Fruit fly (Drosophila melanogaster) whole organism, embryonic: ENCODE results near the gene drongo.
A peak's percentile ranks its signal among the peaks of the same experiment; 100 is the strongest.

Experiments used
- Bdp1 ChIP-seq: fragments of 200-800 bp; sonication (Bioruptor generic); optimal IDR thresholded peaks from 3 replicates; lab custom pipeline; 2016; ENCODE audit warnings: missing biosample characterization, missing genetic modification characterization
- CG10147 ChIP-seq: fragments of 200-800 bp; sonication (Bioruptor generic); optimal IDR thresholded peaks from 2 replicates; lab custom pipeline; 2019; ENCODE audit warnings: missing biosample characterization, mild to moderate bottlenecking, missing genetic modification characterization, moderate library complexity
- CG10274 ChIP-seq: fragments of 200-800 bp; sonication (Bioruptor generic); optimal IDR thresholded peaks from 3 replicates; lab custom pipeline; 2017; ENCODE audit warnings: missing biosample characterization, mild to moderate bottlenecking, missing genetic modification characterization
- CG11723 ChIP-seq: fragments of 200-800 bp; sonication (Bioruptor generic); optimal IDR thresholded peaks from 2 replicates; lab custom pipeline; 2017; ENCODE audit warnings: missing biosample characterization, mild to moderate bottlenecking, missing genetic modification characterization
- CG12155 ChIP-seq: fragments of 200-800 bp; sonication (Bioruptor generic); optimal IDR thresholded peaks from 3 replicates; lab custom pipeline; 2016; ENCODE audit warnings: missing biosample characterization, missing genetic modification characterization
- CG12391 ChIP-seq: fragments of 200-800 bp; sonication (Bioruptor generic); optimal IDR thresholded peaks from 3 replicates; lab custom pipeline; 2018; ENCODE audit warnings: missing biosample characterization, mild to moderate bottlenecking, missing genetic modification characterization, moderate library complexity
- CG13624 ChIP-seq: fragments of 200-800 bp; sonication (Bioruptor generic); optimal IDR thresholded peaks from 2 replicates; lab custom pipeline; 2016; ENCODE audit warnings: missing biosample characterization, missing genetic modification characterization
- CG13894 ChIP-seq: fragments of 200-800 bp; sonication (Bioruptor generic); optimal IDR thresholded peaks from 3 replicates; lab custom pipeline; 2018; ENCODE audit warnings: missing biosample characterization, mild to moderate bottlenecking, missing genetic modification characterization, moderate library complexity
- CG14710 ChIP-seq: fragments of 200-800 bp; sonication (Bioruptor generic); optimal IDR thresholded peaks from 3 replicates; lab custom pipeline; 2019; ENCODE audit warnings: missing biosample characterization, mild to moderate bottlenecking, missing genetic modification characterization, moderate library complexity
- CG1647 ChIP-seq: fragments of 200-800 bp; sonication (Bioruptor generic); optimal IDR thresholded peaks from 3 replicates; lab custom pipeline; 2016; ENCODE audit warnings: missing biosample characterization, missing genetic modification characterization
- CG16779 ChIP-seq: fragments of 200-800 bp; sonication (Bioruptor generic); IDR thresholded peaks from 2 replicates; pipeline ENCODE4 v1.3.6; 2022; ENCODE audit warnings: missing biosample characterization, missing genetic modification characterization
- CG2120 ChIP-seq: fragments of 200-800 bp; sonication (Bioruptor generic); optimal IDR thresholded peaks from 3 replicates; lab custom pipeline; 2016; ENCODE audit warnings: missing biosample characterization, missing genetic modification characterization
- CG2202 ChIP-seq: fragments of 200-800 bp; sonication (Bioruptor generic); optimal IDR thresholded peaks from 2 replicates; lab custom pipeline; 2018; ENCODE audit warnings: missing biosample characterization, mild to moderate bottlenecking, missing genetic modification characterization
- CG30020 ChIP-seq: fragments of 200-800 bp; optimal IDR thresholded peaks from 2 replicates; lab custom pipeline; 2019; ENCODE audit warnings: missing biosample characterization, mild to moderate bottlenecking, missing genetic modification characterization, moderate library complexity
- CG34376 ChIP-seq: fragments of 200-800 bp; sonication (Bioruptor generic); optimal IDR thresholded peaks from 2 replicates; lab custom pipeline; 2018; ENCODE audit warnings: missing biosample characterization, mild to moderate bottlenecking, missing genetic modification characterization
- CG34422 ChIP-seq: fragments of 200-800 bp; sonication (Bioruptor generic); IDR thresholded peaks from 3 replicates; pipeline ENCODE4 v1.3.6; 2022; ENCODE audit warnings: missing biosample characterization, missing genetic modification characterization
- CG4617 ChIP-seq: fragments of 200-800 bp; sonication (Bioruptor generic); optimal IDR thresholded peaks from 3 replicates; lab custom pipeline; 2016; ENCODE audit warnings: missing biosample characterization, missing genetic modification characterization, borderline replicate concordance
- CG9215 ChIP-seq: fragments of 200-800 bp; sonication (Bioruptor generic); IDR thresholded peaks from 2 replicates; pipeline ENCODE4 v1.3.6; 2022; ENCODE audit warnings: missing biosample characterization, missing genetic modification characterization
- ERR ChIP-seq: fragments of 200-800 bp; sonication (Bioruptor generic); optimal IDR thresholded peaks from 2 replicates; lab custom pipeline; 2016; ENCODE audit warnings: missing biosample characterization, missing genetic modification characterization
- H15 ChIP-seq: fragments of 200-800 bp; sonication (Bioruptor generic); IDR thresholded peaks from 3 replicates; pipeline ENCODE4 v1.3.6; 2022; ENCODE audit warnings: missing biosample characterization, missing genetic modification characterization
- H2.0 ChIP-seq: fragments of 200-800 bp; sonication (Bioruptor generic); IDR thresholded peaks from 2 replicates; pipeline ENCODE4 v1.3.6; 2022; ENCODE audit warnings: missing biosample characterization, missing genetic modification characterization
- HLH3B ChIP-seq: fragments of 200-800 bp; sonication (Bioruptor generic); IDR thresholded peaks from 2 replicates; pipeline ENCODE4 v1.3.6; 2022; ENCODE audit warnings: missing biosample characterization, missing genetic modification characterization
- Hmr ChIP-seq: fragments of 200-800 bp; sonication (Bioruptor generic); optimal IDR thresholded peaks from 3 replicates; lab custom pipeline; 2017; ENCODE audit warnings: mild to moderate bottlenecking, missing biosample characterization, missing genetic modification reagents, missing genetic modification characterization
- Hr51 ChIP-seq, 2 experiments: fragments of 200-800 bp; sonication (Bioruptor generic); optimal IDR thresholded peaks; 2 replicates in 1 of 2; 3 replicates in 1 of 2; lab custom pipeline; 2016 to 2018; ENCODE audit warnings: missing biosample characterization in 2 of 2, missing genetic modification characterization in 2 of 2, mild to moderate bottlenecking in 1 of 2, moderate library complexity in 1 of 2
- Hsf ChIP-seq: fragments of 200-800 bp; sonication (Bioruptor generic); optimal IDR thresholded peaks from 3 replicates; lab custom pipeline; 2016; ENCODE audit warnings: missing biosample characterization, missing genetic modification characterization
- Lhr ChIP-seq: fragments of 200-800 bp; sonication (Bioruptor generic); optimal IDR thresholded peaks from 3 replicates; lab custom pipeline; 2017; ENCODE audit warnings: mild to moderate bottlenecking, missing biosample characterization, missing genetic modification reagents, missing genetic modification characterization
- MESR4 ChIP-seq: fragments of 200-800 bp; sonication (Bioruptor generic); optimal IDR thresholded peaks from 2 replicates; lab custom pipeline; 2018; ENCODE audit warnings: missing biosample characterization, mild to moderate bottlenecking, missing genetic modification characterization, moderate library complexity
- MTF-1 ChIP-seq: fragments of 200-800 bp; sonication (Bioruptor generic); optimal IDR thresholded peaks from 2 replicates; lab custom pipeline; 2018; ENCODE audit warnings: missing biosample characterization, mild to moderate bottlenecking, missing genetic modification characterization, borderline replicate concordance
- Mes4 ChIP-seq: fragments of 200-800 bp; sonication (Bioruptor generic); optimal IDR thresholded peaks from 2 replicates; lab custom pipeline; 2016; ENCODE audit warnings: missing biosample characterization, missing genetic modification characterization
- NC2β ChIP-seq: fragments of 200-800 bp; sonication (Bioruptor generic); optimal IDR thresholded peaks from 2 replicates; lab custom pipeline; 2016; ENCODE audit warnings: missing biosample characterization, missing genetic modification characterization
- Nf-YA ChIP-seq: fragments of 200-800 bp; sonication (Bioruptor generic); IDR thresholded peaks from 2 replicates; pipeline ENCODE4 v1.3.6; 2022; ENCODE audit warnings: missing biosample characterization, missing genetic modification characterization
- NfI ChIP-seq: fragments of 200-800 bp; sonication (Bioruptor generic); optimal IDR thresholded peaks from 3 replicates; lab custom pipeline; 2018; ENCODE audit warnings: missing biosample characterization, mild to moderate bottlenecking, missing genetic modification characterization, moderate library complexity
- Rx ChIP-seq: fragments of 200-800 bp; sonication (Bioruptor generic); IDR thresholded peaks from 2 replicates; pipeline ENCODE4 v1.3.6; 2022; ENCODE audit warnings: missing biosample characterization, missing genetic modification characterization
- Sry-β ChIP-seq: fragments of 200-800 bp; sonication (Bioruptor generic); optimal IDR thresholded peaks from 2 replicates; lab custom pipeline; 2018; ENCODE audit warnings: missing biosample characterization, mild to moderate bottlenecking, missing genetic modification characterization, moderate library complexity
- Xbp1 ChIP-seq: fragments of 200-800 bp; sonication (Bioruptor generic); optimal IDR thresholded peaks from 3 replicates; lab custom pipeline; 2016; ENCODE audit warnings: missing biosample characterization, mild to moderate bottlenecking, missing genetic modification characterization
- ato ChIP-seq: fragments of 200-800 bp; sonication (Bioruptor generic); IDR thresholded peaks from 2 replicates; pipeline ENCODE4 v1.3.6; 2022; ENCODE audit warnings: missing biosample characterization, missing genetic modification characterization; ENCODE audit not compliant: partially characterized antibody
- chm ChIP-seq: fragments of 200-800 bp; sonication (Bioruptor generic); IDR thresholded peaks from 2 replicates; pipeline ENCODE4 v1.3.6; 2022; ENCODE audit warnings: missing biosample characterization, missing genetic modification characterization
- ewg ChIP-seq: fragments of 200-800 bp; sonication (Bioruptor generic); optimal IDR thresholded peaks from 3 replicates; lab custom pipeline; 2017; ENCODE audit warnings: mild to moderate bottlenecking, missing biosample characterization, missing genetic modification reagents, missing genetic modification characterization
- fd3F ChIP-seq: fragments of 200-800 bp; sonication (Bioruptor generic); optimal IDR thresholded peaks from 2 replicates; lab custom pipeline; 2018; ENCODE audit warnings: missing biosample characterization, mild to moderate bottlenecking, missing genetic modification characterization, moderate library complexity
- her ChIP-seq: fragments of 200-800 bp; sonication (Bioruptor generic); optimal IDR thresholded peaks from 2 replicates; lab custom pipeline; 2016; ENCODE audit warnings: missing biosample characterization, missing genetic modification characterization
- hkb ChIP-seq, 2 experiments: fragments of 200-800 bp in 1 of 2; fragments of >200 bp in 1 of 2; sonication (Bioruptor generic) in 1 of 2; IDR thresholded peaks in 1 of 2; optimal IDR thresholded peaks in 1 of 2; 2 replicates each; pipeline versions ENCODE4 v1.3.6 to Lab custom; 2017 to 2022; ENCODE audit warnings: missing biosample characterization in 1 of 2, missing genetic modification characterization in 1 of 2
- mld ChIP-seq: fragments of 200-800 bp; sonication (Bioruptor generic); IDR thresholded peaks from 3 replicates; pipeline ENCODE4 v1.3.6; 2022; ENCODE audit warnings: missing biosample characterization, missing genetic modification characterization; ENCODE audit not compliant: partially characterized antibody
- odd ChIP-seq: fragments of 200-800 bp; sonication (Bioruptor generic); optimal IDR thresholded peaks from 2 replicates; lab custom pipeline; 2017; ENCODE audit warnings: missing biosample characterization, mild to moderate bottlenecking, missing genetic modification characterization
- repo ChIP-seq: fragments of 200-800 bp; sonication (Bioruptor generic); optimal IDR thresholded peaks from 2 replicates; lab custom pipeline; 2016; ENCODE audit warnings: missing biosample characterization, missing genetic modification characterization
- sd ChIP-seq: fragments of 200-800 bp; sonication (Bioruptor generic); optimal IDR thresholded peaks from 3 replicates; lab custom pipeline; 2018; ENCODE audit warnings: missing biosample characterization, mild to moderate bottlenecking, missing genetic modification characterization, moderate library complexity
- slou ChIP-seq: fragments of 200-800 bp; sonication (Bioruptor generic); optimal IDR thresholded peaks from 3 replicates; lab custom pipeline; 2016; ENCODE audit warnings: missing biosample characterization, missing genetic modification characterization
- vnd ChIP-seq: fragments of 200-800 bp; sonication (Bioruptor generic); IDR thresholded peaks from 3 replicates; pipeline ENCODE4 v1.3.6; 2022; ENCODE audit warnings: missing biosample characterization, missing genetic modification characterization; ENCODE audit not compliant: partially characterized antibody
- zfh1 ChIP-seq: fragments of 200-800 bp; sonication (Bioruptor generic); IDR thresholded peaks from 3 replicates; pipeline ENCODE4 v1.3.6; 2022; ENCODE audit warnings: missing biosample characterization, missing genetic modification characterization

drongo gene

DNA sequence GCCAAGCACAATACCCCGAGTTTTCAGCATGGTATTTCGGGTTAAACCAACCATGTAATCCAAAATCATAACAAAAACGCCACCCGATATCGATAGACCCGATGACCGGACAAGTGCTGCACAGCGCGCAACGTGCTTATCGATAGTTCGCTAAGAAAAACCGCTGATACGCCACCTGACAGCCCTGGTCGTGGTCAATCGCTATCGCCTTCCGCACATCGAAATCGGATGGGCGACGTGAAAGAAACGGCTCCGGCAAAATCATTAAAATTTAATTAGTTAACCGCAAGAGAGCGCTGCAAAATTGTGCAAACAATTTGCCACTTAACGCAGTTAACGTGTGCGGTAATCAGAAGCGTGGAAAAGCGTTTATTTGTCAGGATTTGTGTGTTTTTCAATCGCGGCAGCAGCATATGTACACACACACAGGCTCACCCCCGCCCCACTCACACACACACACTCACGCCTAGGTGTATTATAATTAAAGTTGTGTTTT lies 25.1 kb downstream of the drongo start, which contains the start of the genes CG3862 and dock (continued):
- TF ChIP-seq mld (GFP tag; lab: Robert Waterston, UW) (peak; percentile 98), CG10147 (GFP tag; lab: Kevin White, UChicago) (peak; percentile 53), Mes4 (peak; percentile 8), hkb (optimal IDR thresholded peaks at IDR 0.05; lab: Kevin White, UChicago) (no peak), hkb (GFP tag; IDR thresholded peaks at IDR 0.05; lab: Robert Waterston, UW) (peak; percentile 36; the same call in 1 of the 2 replicates), ato (GFP tag; lab: Robert Waterston, UW) (peak; percentile 97), ewg (GFP tag; lab: Kevin White, UChicago) (peak; percentile 23), CG30020 (peak; percentile 16), ERR (peak; percentile 51), CG11723 (GFP tag; lab: Kevin White, UChicago) (no peak), CG4617 (peak; percentile 90), Xbp1 (peak; percentile 50), sd (tag; lab: Kevin White, UChicago) (no peak), fd3F (peak; percentile 29), CG16779 (GFP tag; lab: Robert Waterston, UW) (no peak), Hsf (GFP tag; lab: Kevin White, UChicago) (peak; percentile 51), CG2120 (GFP tag; lab: Kevin White, UChicago) (peak; percentile 74), CG2202 (tag; lab: Kevin White, UChicago) (peak; percentile 38), Lhr (GFP tag; lab: Kevin White, UChicago) (peak; percentile 21), Hmr (GFP tag; lab: Kevin White, UChicago) (peak; percentile 71), CG12391 (tag; lab: Kevin White, UChicago) (peak; percentile 51), odd (GFP tag; lab: Kevin White, UChicago) (no peak), CG34422 (GFP tag; lab: Robert Waterston, UW) (peak; percentile 79), CG1647 (no peak), HLH3B (GFP tag; lab: Robert Waterston, UW) (peak; percentile 26; the same call in 1 of the 2 replicates), her (GFP tag; lab: Kevin White, UChicago) (peak; percentile 82), H15 (GFP tag; lab: Robert Waterston, UW) (peak; percentile 33; the same call in 1 of the 3 replicates), Rx (0 out of 2 replicates have a peak, but pooled peaks have one; percentile 21), Sry-β (peak; percentile 85), vnd (GFP tag; lab: Robert Waterston, UW) (peak; percentile 95), Nf-YA (GFP tag; lab: Robert Waterston, UW) (0 out of 2 replicates have a peak, but pooled peaks have one; percentile 8), CG14710 (tag; lab: Kevin White, UChicago) (peak; percentile 70), NC2β (GFP tag; lab: Kevin White, UChicago) (no peak), CG13624 (GFP tag; lab: Kevin White, UChicago) (peak; percentile 76), Bdp1 (GFP tag; lab: Kevin White, UChicago) (peak; percentile 45), CG9215 (GFP tag; lab: Robert Waterston, UW) (no peak), chm (GFP tag; lab: Robert Waterston, UW) (peak; percentile 64), NfI (GFP tag; lab: Kevin White, UChicago) (peak; percentile 50), slou (GFP tag; lab: Kevin White, UChicago) (peak; percentile 6), CG10274 (GFP tag; lab: Kevin White, UChicago) (no peak), repo (peak; percentile 75), zfh1 (GFP tag; lab: Robert Waterston, UW) (peak; percentile 61; the same call in 1 of the 3 replicates), CG13894 (tag; lab: Kevin White, UChicago) (peak; percentile 37), MESR4 (GFP tag; lab: Kevin White, UChicago) (peak; percentile 96), Hr51 (GFP tag; optimal IDR thresholded peaks at IDR 0.05; lab: Kevin White, UChicago) (peak; percentile 8 to 27), H2.0 (GFP tag; lab: Robert Waterston, UW) (no peak; the same call in 1 of the 2 replicates), MTF-1 (peak; percentile 29), CG34376 (peak; percentile 58), CG12155 (peak; percentile 47)
